Fruit fly (Drosophila melanogaster) whole organism, adult: ENCODE measurements around the gene ZAP3.

ENCODE experiments used
- CG11617 ChIP-seq: fragments of 200-800 bp; sonication (Bioruptor generic); optimal IDR thresholded peaks from 2 replicates; lab custom pipeline; 2017; ENCODE audit warnings: mild to moderate bottlenecking, missing biosample characterization, missing genetic modification reagents, missing genetic modification characterization
- CG1620 ChIP-seq: fragments of 200-800 bp; sonication (Bioruptor generic); optimal IDR thresholded peaks from 2 replicates; lab custom pipeline; 2016; ENCODE audit warnings: missing biosample characterization, missing genetic modification characterization
- CG5204 ChIP-seq: fragments of 200-800 bp; sonication (Bioruptor generic); optimal IDR thresholded peaks from 2 replicates; lab custom pipeline; 2016; ENCODE audit warnings: missing biosample characterization, missing genetic modification characterization
- CG7101 ChIP-seq: fragments of 200-800 bp; sonication (Bioruptor generic); optimal IDR thresholded peaks from 2 replicates; lab custom pipeline; 2018; ENCODE audit warnings: missing biosample characterization, mild to moderate bottlenecking, missing genetic modification characterization, moderate library complexity
- Hr96 ChIP-seq: fragments of 200-800 bp; sonication (Bioruptor generic); optimal IDR thresholded peaks from 2 replicates; lab custom pipeline; 2016; ENCODE audit warnings: missing biosample characterization, missing genetic modification characterization
- bab1 ChIP-seq: fragments of 200-800 bp; sonication (Bioruptor generic); optimal IDR thresholded peaks from 3 replicates; lab custom pipeline; 2019; ENCODE audit warnings: missing biosample characterization, mild to moderate bottlenecking, missing genetic modification characterization, moderate library complexity
- cic ChIP-seq: fragments of 200-800 bp; sonication (Bioruptor generic); optimal IDR thresholded peaks from 2 replicates; lab custom pipeline; 2017; ENCODE audit warnings: missing biosample characterization, mild to moderate bottlenecking, missing genetic modification characterization, moderate library complexity

DNA sequence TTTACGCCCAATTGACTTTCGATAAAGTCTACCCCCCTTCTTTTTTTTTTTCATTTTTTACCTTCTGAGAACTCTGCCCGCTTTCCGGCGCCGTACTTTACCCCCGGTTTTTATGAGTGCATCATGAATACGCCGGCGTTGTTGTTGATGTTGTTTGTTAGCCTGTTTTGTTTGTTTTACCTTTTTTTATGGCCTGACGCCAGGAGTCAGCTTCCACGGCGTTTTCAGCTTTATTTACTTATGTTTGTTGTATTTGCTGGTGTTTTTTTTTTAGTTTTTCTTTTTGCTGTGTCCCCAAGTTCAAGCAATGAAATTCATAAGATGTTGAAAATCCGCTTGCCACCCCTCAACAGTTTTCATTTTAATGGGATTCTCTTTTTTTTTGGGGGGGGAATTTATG, 28.6 kb upstream of the ZAP3 start:
- TF ChIP-seq CG5204 (GFP tag; lab: Kevin White, UChicago) (no peak), bab1 (GFP tag; lab: Kevin White, UChicago) (no peak), CG7101 (no peak), cic (GFP tag; lab: Kevin White, UChicago) (no peak), CG1620 (GFP tag; lab: Kevin White, UChicago) (no peak), CG11617 (GFP tag; lab: Kevin White, UChicago) (no peak), Hr96 (GFP tag; lab: Kevin White, UChicago) (no peak)
